Worm (Caenorhabditis elegans) whole organism, dauer: ENCODE data around the gene baf-1.
"Not testable (repeated sequence)": the region's sequence is repeated elsewhere in the genome, so short reads cannot be mapped to it uniquely, and the experiment has no call there.

Experiments
- unc-62 ChIP-seq: sonication (generic microtip); optimal IDR thresholded peaks from 2 replicates; lab custom pipeline; 2017; ENCODE audit warnings: missing biosample characterization, missing genetic modification reagents, missing genetic modification characterization

The baf-1 gene

ce11 chrIII:9467095-9467494 lies at the start of gene baf-1:
Gene baf-1, plus strand, starts transcription at chrIII:9467464.
- TF ChIP-seq unc-62 (GFP tag; lab: Kevin White, UChicago): no peak

DNA sequence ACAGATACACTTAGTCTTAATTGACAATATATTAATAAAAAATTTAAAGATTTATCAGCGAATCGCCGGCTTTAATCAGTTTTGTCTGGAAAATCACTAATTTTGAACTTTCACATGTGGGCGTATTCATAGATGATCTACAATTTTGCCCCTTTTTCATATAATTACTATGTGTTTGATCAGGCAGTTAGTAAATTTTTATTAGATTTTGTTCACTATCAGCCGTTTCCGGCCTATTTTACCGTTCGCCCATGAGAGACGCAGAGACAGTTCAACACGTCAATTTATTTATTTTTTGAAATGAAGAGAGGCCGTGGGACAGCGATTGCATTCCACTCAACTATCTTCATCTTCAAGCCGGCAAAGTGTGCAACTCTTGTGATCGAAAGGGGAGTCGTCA lies 47.0 kb upstream of the baf-1 start, which contains the start of gene T26G10.4:
Gene T26G10.4, plus strand, starts transcription at position 301 of the 400 bp plus-strand sequence.
- TF ChIP-seq unc-62 (GFP tag; lab: Kevin White, UChicago): not testable (repeated sequence)

DNA sequence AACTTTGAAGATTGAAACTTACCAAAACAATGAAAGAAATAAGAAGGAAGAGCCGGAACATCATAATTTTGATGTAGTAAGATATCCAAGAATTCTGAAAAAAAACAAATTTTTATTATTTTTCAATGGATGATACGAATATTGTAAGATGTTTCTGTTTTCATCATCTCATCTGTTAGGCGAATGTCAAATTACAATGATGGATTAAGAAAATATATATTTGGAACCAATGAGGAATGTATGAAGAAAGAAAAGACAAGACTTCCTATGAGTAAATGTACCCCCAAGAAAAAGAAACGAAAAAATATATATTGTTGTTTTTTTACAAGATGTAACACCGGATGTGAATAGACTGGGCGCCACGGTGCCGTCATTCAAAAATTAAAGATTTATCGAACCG lies 41.0 kb upstream of the baf-1 start, which contains the start of gene T26G10.5:
Gene T26G10.5, minus strand, starts transcription at position 101 of the 400 bp plus-strand sequence.
- no peak for TF ChIP-seq unc-62 (GFP tag; lab: Kevin White, UChicago)

- TF ChIP-seq unc-62 (GFP tag; lab: Kevin White, UChicago): no peak
Measured at ce11 chrIII:9433576-9434107, 33.6 kb upstream of the baf-1 start, which contains the start of gene cpar-1. Gene cpar-1, plus strand, starts transcription at chrIII:9434057.

ce11 chrIII:9434999-9435398 lies 32.3 kb upstream of the baf-1 start:
- no peak for TF ChIP-seq unc-62 (GFP tag; lab: Kevin White, UChicago)

- TF ChIP-seq unc-62 (GFP tag; lab: Kevin White, UChicago): no peak
Measured at ce11 chrIII:9439399-9439798, 27.9 kb upstream of the baf-1 start, which contains the start of gene F54C8.1. Gene F54C8.1, plus strand, starts transcription at chrIII:9439699.

- no peak for TF ChIP-seq unc-62 (GFP tag; lab: Kevin White, UChicago)
Measured at ce11 chrIII:9441133-9441532, 26.1 kb upstream of the baf-1 start, which contains the start of gene emb-30. Gene emb-30, minus strand, starts transcription at chrIII:9441460.

DNA sequence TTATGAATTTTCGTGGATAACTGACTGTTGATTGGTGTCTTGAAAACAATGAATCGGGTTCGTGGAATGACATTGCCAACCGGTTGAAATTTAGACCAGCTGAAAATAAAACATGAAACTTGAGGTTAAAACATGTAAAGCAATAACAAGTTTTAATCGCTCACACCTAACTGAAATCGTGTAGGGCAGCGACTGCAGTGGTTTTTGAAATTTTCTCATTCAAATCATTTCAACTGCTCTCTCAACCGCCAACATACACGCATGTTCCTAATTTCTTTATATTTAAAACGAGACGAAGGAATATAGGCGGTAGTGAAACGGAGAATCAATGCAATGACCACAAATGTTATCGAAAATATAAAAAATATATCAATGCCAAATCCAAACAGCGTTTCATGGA lies 24.4 kb upstream of the baf-1 start:
- TF ChIP-seq unc-62 (GFP tag; lab: Kevin White, UChicago): no peak

DNA sequence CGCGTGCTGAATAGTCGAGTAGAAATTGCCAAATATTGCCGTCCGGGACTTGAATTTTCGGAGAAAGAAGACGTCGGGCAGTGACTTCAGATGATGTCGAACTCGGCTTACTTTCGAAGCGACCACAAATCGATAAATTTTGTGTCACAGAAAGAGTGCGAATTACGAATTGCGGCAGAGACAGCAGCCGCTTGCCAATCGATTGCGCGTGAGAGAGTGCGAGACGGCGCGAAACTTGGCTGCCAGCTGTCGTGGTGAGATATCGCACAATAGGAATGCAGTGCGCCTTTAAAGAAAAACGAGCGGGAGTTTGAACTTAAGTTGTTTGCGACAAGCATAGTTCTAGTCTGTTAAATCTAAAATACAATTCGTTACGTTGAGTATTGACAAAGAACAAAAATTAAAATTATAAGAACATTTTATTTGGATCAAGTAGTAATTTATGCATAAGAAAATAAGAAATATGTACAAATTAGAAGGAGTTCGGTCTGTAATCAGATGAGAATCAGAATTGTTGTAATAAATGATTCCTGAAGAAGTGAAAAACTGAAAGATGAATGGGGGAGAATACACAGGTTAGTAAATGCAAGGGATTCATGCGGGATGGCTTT lies 23.7 kb upstream of the baf-1 start, which contains the start of gene pir-2:
Gene pir-2, minus strand, starts transcription at position 218 of the 611 bp plus-strand sequence.
- TF ChIP-seq unc-62 (GFP tag; lab: Kevin White, UChicago): no peak

ce11 chrIII:9449831-9450230 lies 17.4 kb upstream of the baf-1 start, which contains the start of gene F54C8.6:
Gene F54C8.6, minus strand, starts transcription at chrIII:9449931.
- no peak for TF ChIP-seq unc-62 (GFP tag; lab: Kevin White, UChicago)

- no peak for TF ChIP-seq unc-62 (GFP tag; lab: Kevin White, UChicago)
Measured at ce11 chrIII:9450933-9451332, 16.3 kb upstream of the baf-1 start.

DNA sequence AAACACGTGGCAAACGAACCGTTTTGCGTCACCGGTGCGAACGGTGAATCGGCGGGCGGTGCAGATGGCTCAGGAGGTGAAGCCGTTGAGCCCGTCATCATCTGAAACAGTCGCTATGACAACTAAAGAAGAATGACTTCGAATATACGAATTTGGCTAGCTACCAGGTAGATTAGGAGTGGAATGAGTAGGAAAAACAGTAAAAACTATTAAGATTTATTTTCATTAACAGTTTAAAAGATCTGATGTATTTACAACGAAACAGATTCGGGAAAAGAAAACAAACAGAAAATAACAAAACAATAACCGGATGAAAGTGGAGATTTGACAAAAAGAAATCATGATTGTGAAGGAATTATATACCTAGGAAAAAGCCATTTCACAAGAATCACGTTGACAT lies 13.3 kb upstream of the baf-1 start, which contains the start of gene F54C8.7:
Gene F54C8.7, minus strand, starts transcription at position 101 of the 400 bp plus-strand sequence.
- no peak for TF ChIP-seq unc-62 (GFP tag; lab: Kevin White, UChicago)

- no peak for TF ChIP-seq unc-62 (GFP tag; lab: Kevin White, UChicago)
Measured at ce11 chrIII:9454730-9455129, 12.5 kb upstream of the baf-1 start.

DNA sequence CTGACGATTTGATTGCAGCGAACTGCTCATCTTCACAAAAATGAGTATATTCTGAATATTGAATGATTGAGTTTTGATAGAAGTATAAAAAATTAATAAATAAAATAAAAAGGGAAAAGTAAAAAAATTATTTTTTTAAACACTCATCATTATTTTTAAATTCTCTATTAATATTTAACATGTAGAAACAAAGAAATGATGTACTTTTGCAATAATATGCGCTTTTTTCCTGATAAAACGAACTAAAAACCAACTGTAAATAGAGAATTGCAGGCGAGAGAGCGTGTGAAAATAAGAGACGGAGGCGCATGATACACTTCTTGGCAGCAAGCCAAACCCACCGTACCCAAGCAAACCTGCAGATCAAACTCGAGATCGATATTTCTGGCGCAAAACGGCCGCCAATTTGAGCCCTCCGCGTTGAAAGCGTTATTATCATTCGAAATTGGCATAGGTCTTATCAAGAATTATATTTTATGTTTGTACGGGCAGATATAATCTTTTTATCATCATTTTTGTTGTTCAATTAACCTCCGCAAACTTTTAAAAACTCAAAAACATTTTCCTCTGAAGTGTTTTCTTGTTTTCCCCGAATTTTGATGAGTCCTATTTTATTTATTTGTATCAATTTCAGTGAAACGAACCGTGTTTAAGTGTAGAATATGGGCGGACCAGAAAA lies 11.1 kb upstream of the baf-1 start, which contains the start of the genes rheb-1 and spk-1:
Gene rheb-1, minus strand, starts transcription at position 51 of the 679 bp plus-strand sequence.
Gene spk-1, plus strand, starts transcription at position 629 of the 679 bp plus-strand sequence.
- no peak for TF ChIP-seq unc-62 (GFP tag; lab: Kevin White, UChicago)

ce11 chrIII:9457192-9458103 lies 9.8 kb upstream of the baf-1 start:
- no peak for TF ChIP-seq unc-62 (GFP tag; lab: Kevin White, UChicago)
